Worm (Caenorhabditis elegans): ENCODE results near the gene srx-2.

The srx-2 gene

DNA sequence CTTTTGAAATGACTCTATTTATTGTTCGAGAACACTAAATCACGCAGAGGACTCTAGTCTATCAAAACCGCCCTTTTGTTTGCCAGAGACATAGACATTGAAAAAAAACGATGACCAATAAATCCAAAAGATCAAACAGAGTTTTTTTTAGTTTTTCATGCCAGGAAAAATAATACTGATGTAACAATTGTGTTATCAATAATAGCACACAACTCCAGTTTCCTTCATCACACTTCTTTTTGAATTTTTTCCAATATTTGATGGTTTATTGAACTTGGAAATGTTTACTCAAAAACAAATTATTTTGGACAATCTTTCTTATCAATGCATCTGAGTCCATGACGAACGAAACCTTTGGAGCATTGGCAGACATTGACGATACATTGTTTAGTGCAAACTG, 44.7 kb downstream of the srx-2 start, which contains the start of gene C25E10.8:
C25E10.8 (minus strand) TSS at position 101 of the 400 bp plus-strand sequence.
- TF ChIP-seq fkh-10 (GFP tag; optimal IDR thresholded peaks at IDR 0.05) (no peak), mml-1 (tag; optimal IDR thresholded peaks at IDR 0.05) (no peak), lin-15B (tag; optimal IDR thresholded peaks at IDR 0.05) (no peak), nhr-43 (tag; optimal IDR thresholded peaks at IDR 0.05; ENCODE audit: poor library complexity, severe bottlenecking) (no peak), nhr-25 (tag; optimal IDR thresholded peaks at IDR 0.05) (no peak), nhr-67 (tag; optimal IDR thresholded peaks at IDR 0.05) (no peak), ceh-28 (tag; optimal IDR thresholded peaks at IDR 0.05) (no peak)

DNA sequence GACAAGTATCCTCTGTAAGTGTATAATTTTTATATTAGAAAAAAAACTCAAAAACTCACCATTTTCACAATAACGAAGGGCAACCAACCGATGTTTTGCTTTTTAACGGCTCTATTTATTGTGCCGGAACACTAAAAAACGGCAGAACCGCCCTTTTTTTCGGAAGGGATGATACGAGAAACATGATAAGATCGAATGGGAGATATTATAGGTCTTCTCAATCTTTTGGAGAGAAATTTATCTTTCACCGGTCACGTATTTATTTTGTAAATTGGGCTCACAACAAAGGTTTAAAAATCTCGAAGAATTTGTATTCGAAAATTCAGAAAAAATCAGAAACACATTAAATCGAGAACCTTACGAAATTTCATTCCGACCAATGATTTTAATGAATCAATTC, 45.5 kb downstream of the srx-2 start, which contains the start of gene swm-1:
swm-1 (minus strand) TSS at position 101 of the 400 bp plus-strand sequence.
- no peak for TF ChIP-seq nhr-77 (tag; optimal IDR thresholded peaks at IDR 0.05)
- no peak for TF ChIP-seq egl-5 (tag; optimal IDR thresholded peaks at IDR 0.05)

DNA sequence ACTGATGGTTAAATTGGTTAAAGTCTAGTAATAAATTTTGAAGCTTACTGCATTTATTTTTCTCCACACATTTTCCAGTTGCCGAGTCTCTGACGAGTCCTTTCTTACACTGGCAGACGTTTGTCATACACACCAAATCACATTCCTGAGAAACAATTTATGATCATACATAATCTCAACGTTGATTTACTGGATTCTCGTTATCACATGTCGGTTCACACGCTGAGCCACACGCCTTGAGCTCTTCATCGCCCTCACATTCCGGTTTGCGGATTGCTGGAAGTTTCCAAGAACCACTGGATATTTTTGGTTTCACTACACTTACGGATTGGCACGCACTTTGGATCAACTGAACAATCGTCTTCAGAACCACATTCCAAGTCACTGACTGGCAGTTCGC, 46.4 kb downstream of the srx-2 start:
- peak; percentile 47 for TF ChIP-seq nhr-11 (tag; optimal IDR thresholded peaks at IDR 0.05)
- TF ChIP-seq elt-3 (tag; optimal IDR thresholded peaks at IDR 0.05) = no peak

DNA sequence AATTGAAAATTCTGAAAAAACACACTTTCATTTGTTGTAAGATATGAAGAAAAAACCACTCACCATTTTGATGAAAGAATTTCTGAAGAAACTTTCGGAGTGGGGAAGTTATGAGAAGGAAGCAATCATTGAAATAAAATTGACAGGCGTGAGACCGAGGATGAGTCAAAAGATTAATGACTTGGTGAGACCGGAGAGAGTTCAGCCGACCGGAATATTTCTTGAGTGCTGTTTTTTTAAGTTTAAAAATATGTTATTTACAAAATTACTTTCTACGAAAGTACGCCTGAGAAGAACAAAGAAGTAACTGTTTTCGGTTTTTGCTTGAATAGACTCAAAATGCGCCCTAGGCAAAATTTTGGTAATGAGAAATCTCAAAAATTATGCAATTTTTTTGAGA, 47.0 kb downstream of the srx-2 start, which contains the start of gene C25E10.10:
C25E10.10 (minus strand) TSS at position 101 of the 400 bp plus-strand sequence.
- no peak for TF ChIP-seq lin-15B (tag; optimal IDR thresholded peaks at IDR 0.05)
- TF ChIP-seq nhr-67 (tag; optimal IDR thresholded peaks at IDR 0.05) = no peak
- TF ChIP-seq ceh-16 (tag; optimal IDR thresholded peaks at IDR 0.05) = no peak
- no peak for TF ChIP-seq nhr-23 (tag; optimal IDR thresholded peaks at IDR 0.05)
- TF ChIP-seq egl-5 (tag; optimal IDR thresholded peaks at IDR 0.05) = no peak
- no peak for TF ChIP-seq unc-62 (GFP tag; optimal IDR thresholded peaks at IDR 0.05)
- no peak for TF ChIP-seq nfya-1 (tag; optimal IDR thresholded peaks at IDR 0.05; ENCODE audit: insufficient read depth)
- TF ChIP-seq ceh-82 (tag; optimal IDR thresholded peaks at IDR 0.05) = no peak
- no peak for TF ChIP-seq fkh-2 (tag; optimal IDR thresholded peaks at IDR 0.05)
- TF ChIP-seq egl-27 (tag; optimal IDR thresholded peaks at IDR 0.05) = no peak
- no peak for TF ChIP-seq eor-1 (tag; optimal IDR thresholded peaks at IDR 0.05)
- no peak for TF ChIP-seq ztf-4 (tag; optimal IDR thresholded peaks at IDR 0.05)
- no peak for TF ChIP-seq R02D3.7 (tag; optimal IDR thresholded peaks at IDR 0.05)
- no peak for TF ChIP-seq jun-1 (tag; optimal IDR thresholded peaks at IDR 0.05)
- TF ChIP-seq lsy-12 (tag; optimal IDR thresholded peaks at IDR 0.05) = no peak
- TF ChIP-seq hmg-11 (tag; optimal IDR thresholded peaks at IDR 0.05) = no peak
- no peak for TF ChIP-seq elt-1 (tag; optimal IDR thresholded peaks at IDR 0.05)
- TF ChIP-seq pqm-1 (tag; optimal IDR thresholded peaks at IDR 0.05) = no peak
- TF ChIP-seq nhr-237 (tag; optimal IDR thresholded peaks at IDR 0.05) = no peak
- TF ChIP-seq ztf-11 (tag; optimal IDR thresholded peaks at IDR 0.05) = no peak

DNA sequence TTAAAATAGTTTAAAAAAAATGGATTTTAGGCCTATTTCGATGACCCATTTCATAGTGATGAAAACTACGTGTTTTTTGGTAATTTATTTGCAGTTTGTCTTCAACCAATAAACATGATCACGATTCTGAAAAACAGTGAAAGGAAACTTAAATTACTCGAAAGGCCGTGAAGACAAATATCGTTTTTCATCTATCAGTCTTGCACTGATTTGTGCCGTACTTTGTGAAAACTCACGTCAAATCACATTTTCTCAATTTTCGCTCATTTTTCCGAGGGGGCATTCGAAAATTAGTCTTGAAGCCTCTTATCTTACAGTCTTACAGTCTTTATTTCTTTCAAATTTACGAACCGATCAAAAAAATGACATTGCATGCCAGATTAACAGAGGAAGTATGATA, 49.4 kb downstream of the srx-2 start, which contains the start of gene C25E10.11:
C25E10.11 (minus strand) TSS at position 101 of the 400 bp plus-strand sequence.
- TF ChIP-seq egl-27 (tag; optimal IDR thresholded peaks at IDR 0.05) = no peak
- TF ChIP-seq ceh-9 (tag; optimal IDR thresholded peaks at IDR 0.05) = no peak
- TF ChIP-seq tbx-2 (tag; optimal IDR thresholded peaks at IDR 0.05) = no peak
- TF ChIP-seq nhr-76 (tag; optimal IDR thresholded peaks at IDR 0.05) = no peak
- no peak for TF ChIP-seq egl-5 (tag; optimal IDR thresholded peaks at IDR 0.05)
- TF ChIP-seq ceh-82 (tag; optimal IDR thresholded peaks at IDR 0.05) = no peak
- no peak for TF ChIP-seq fkh-10 (GFP tag; optimal IDR thresholded peaks at IDR 0.05)
- TF ChIP-seq nhr-12 (tag; optimal IDR thresholded peaks at IDR 0.05) = no peak
- TF ChIP-seq ztf-4 (tag; optimal IDR thresholded peaks at IDR 0.05) = no peak
- TF ChIP-seq mml-1 (tag; optimal IDR thresholded peaks at IDR 0.05) = no peak
- no peak for TF ChIP-seq ztf-11 (tag; optimal IDR thresholded peaks at IDR 0.05)
- no peak for TF ChIP-seq lin-15B (tag; optimal IDR thresholded peaks at IDR 0.05)
- TF ChIP-seq nhr-28 (tag; optimal IDR thresholded peaks at IDR 0.05) = no peak
- no peak for TF ChIP-seq elt-1 (tag; optimal IDR thresholded peaks at IDR 0.05)
- no peak for TF ChIP-seq nhr-23 (tag; optimal IDR thresholded peaks at IDR 0.05)
- no peak for TF ChIP-seq elt-3 (tag; optimal IDR thresholded peaks at IDR 0.05)
- no peak for TF ChIP-seq nhr-25 (tag; optimal IDR thresholded peaks at IDR 0.05)
- no peak for TF ChIP-seq snpc-4 (tag; optimal IDR thresholded peaks at IDR 0.05)
